Fruit fly (Drosophila melanogaster) whole organism, embryonic: ENCODE results near the gene orb.

ENCODE experiments used
- Abd-B ChIP-seq: fragments of 200-800 bp; sonication (Bioruptor generic); optimal IDR thresholded peaks from 2 replicates; lab custom pipeline; 2018; ENCODE audit warnings: missing biosample characterization, mild to moderate bottlenecking, missing genetic modification characterization, moderate library complexity
- Atf6 ChIP-seq: fragments of 200-800 bp; sonication (Bioruptor generic); IDR thresholded peaks from 2 replicates; pipeline ENCODE4 v1.3.6; 2022; ENCODE audit warnings: missing biosample characterization, missing genetic modification characterization
- CG10147 ChIP-seq: fragments of 200-800 bp; sonication (Bioruptor generic); optimal IDR thresholded peaks from 2 replicates; lab custom pipeline; 2019; ENCODE audit warnings: missing biosample characterization, mild to moderate bottlenecking, missing genetic modification characterization, moderate library complexity
- CG11695 ChIP-seq: fragments of 200-800 bp; sonication (Bioruptor generic); IDR thresholded peaks from 3 replicates; pipeline ENCODE4 v1.3.6; 2022; ENCODE audit warnings: missing biosample characterization, missing genetic modification characterization
- CG11696 ChIP-seq: fragments of 200-800 bp; sonication (Bioruptor generic); IDR thresholded peaks from 2 replicates; pipeline ENCODE4 v1.3.6; 2022; ENCODE audit warnings: missing biosample characterization, missing genetic modification characterization
- CG12219 ChIP-seq: fragments of 200-800 bp; sonication (Bioruptor generic); optimal IDR thresholded peaks from 3 replicates; lab custom pipeline; 2018; ENCODE audit warnings: missing biosample characterization, mild to moderate bottlenecking, missing genetic modification characterization
- CG15011 ChIP-seq: fragments of 200-800 bp; sonication (Bioruptor generic); optimal IDR thresholded peaks from 3 replicates; lab custom pipeline; 2018; ENCODE audit warnings: missing biosample characterization, mild to moderate bottlenecking, missing genetic modification characterization
- CG17612 ChIP-seq: fragments of 200-800 bp; sonication (Bioruptor generic); IDR thresholded peaks from 2 replicates; pipeline ENCODE4 v1.3.6; 2022; ENCODE audit warnings: missing biosample characterization, missing genetic modification characterization
- CG30403 ChIP-seq: fragments of 200-800 bp; sonication (Bioruptor generic); optimal IDR thresholded peaks from 3 replicates; lab custom pipeline; 2016; ENCODE audit warnings: missing biosample characterization, missing genetic modification characterization
- CG31365 ChIP-seq: fragments of 200-800 bp; sonication (Bioruptor generic); optimal IDR thresholded peaks from 2 replicates; lab custom pipeline; 2018; ENCODE audit warnings: missing biosample characterization, mild to moderate bottlenecking, missing genetic modification characterization
- CG32532 ChIP-seq: fragments of 200-800 bp; sonication (Bioruptor generic); IDR thresholded peaks from 2 replicates; pipeline ENCODE4 v1.3.6; 2022; ENCODE audit warnings: missing biosample characterization, missing genetic modification characterization
- CG33557 ChIP-seq: fragments of 200-800 bp; sonication (Bioruptor generic); optimal IDR thresholded peaks from 2 replicates; lab custom pipeline; 2019; ENCODE audit warnings: missing biosample characterization, mild to moderate bottlenecking, missing genetic modification characterization, moderate library complexity
- CG42726 ChIP-seq: fragments of 200-800 bp; sonication (Bioruptor generic); IDR thresholded peaks from 2 replicates; pipeline ENCODE4 v1.3.6; 2022; ENCODE audit warnings: missing biosample characterization, missing genetic modification characterization; ENCODE audit not compliant: partially characterized antibody
- CG43689 ChIP-seq: fragments of 200-800 bp; sonication (Bioruptor generic); IDR thresholded peaks from 2 replicates; pipeline ENCODE4 v1.3.6; 2022; ENCODE audit warnings: missing biosample characterization, missing genetic modification characterization
- CG8281 ChIP-seq: fragments of 200-800 bp; sonication (Bioruptor generic); optimal IDR thresholded peaks from 2 replicates; lab custom pipeline; 2018; ENCODE audit warnings: missing biosample characterization, mild to moderate bottlenecking, missing genetic modification characterization, moderate library complexity
- CG8924 ChIP-seq: fragments of 200-800 bp; optimal IDR thresholded peaks from 3 replicates; lab custom pipeline; 2019; ENCODE audit warnings: missing biosample characterization, mild to moderate bottlenecking, missing genetic modification characterization, moderate library complexity
- CG9215 ChIP-seq: fragments of 200-800 bp; sonication (Bioruptor generic); IDR thresholded peaks from 2 replicates; pipeline ENCODE4 v1.3.6; 2022; ENCODE audit warnings: missing biosample characterization, missing genetic modification characterization
- Chrac-16 ChIP-seq: fragments of 200-800 bp; sonication (Bioruptor generic); optimal IDR thresholded peaks from 3 replicates; lab custom pipeline; 2016; ENCODE audit warnings: missing biosample characterization, missing genetic modification characterization
- CoRest ChIP-seq: fragments of 200-800 bp; sonication (Bioruptor generic); optimal IDR thresholded peaks from 3 replicates; lab custom pipeline; 2018; ENCODE audit warnings: missing biosample characterization, mild to moderate bottlenecking, missing genetic modification characterization, moderate library complexity
- Deaf1 ChIP-seq: fragments of 200-800 bp; optimal IDR thresholded peaks from 3 replicates; lab custom pipeline; 2019; ENCODE audit warnings: missing biosample characterization, mild to moderate bottlenecking, missing genetic modification characterization, moderate library complexity
- Dek ChIP-seq: fragments of 200-800 bp; sonication (Bioruptor generic); optimal IDR thresholded peaks from 3 replicates; lab custom pipeline; 2019; ENCODE audit warnings: missing biosample characterization, mild to moderate bottlenecking, missing genetic modification characterization, moderate library complexity
- E2f1 ChIP-seq: fragments of 200-800 bp; sonication (Bioruptor generic); IDR thresholded peaks from 2 replicates; pipeline ENCODE4 v1.3.6; 2022; ENCODE audit warnings: missing biosample characterization, missing genetic modification characterization
- E2f2 ChIP-seq: fragments of 200-800 bp; sonication (Bioruptor generic); IDR thresholded peaks from 2 replicates; pipeline ENCODE4 v1.3.6; 2022; ENCODE audit warnings: missing biosample characterization, missing genetic modification characterization
- ERR ChIP-seq: fragments of 200-800 bp; sonication (Bioruptor generic); optimal IDR thresholded peaks from 2 replicates; lab custom pipeline; 2016; ENCODE audit warnings: missing biosample characterization, missing genetic modification characterization
- Eip74EF ChIP-seq, 2 experiments: fragments of 200-800 bp in 1 of 2; fragments of >200 bp in 1 of 2; sonication (Bioruptor generic) in 1 of 2; optimal IDR thresholded peaks; 2 replicates each; lab custom pipeline; 2017 to 2019; ENCODE audit warnings: missing biosample characterization in 2 of 2, missing genetic modification characterization in 2 of 2, mild to moderate bottlenecking in 1 of 2, moderate library complexity in 1 of 2
- HLH3B ChIP-seq: fragments of 200-800 bp; sonication (Bioruptor generic); IDR thresholded peaks from 2 replicates; pipeline ENCODE4 v1.3.6; 2022; ENCODE audit warnings: missing biosample characterization, missing genetic modification characterization
- Lpt ChIP-seq: fragments of >200 bp; optimal IDR thresholded peaks from 2 replicates; lab custom pipeline; 2018; ENCODE audit warnings: missing biosample characterization, missing genetic modification characterization
- Pdp1 ChIP-seq, 2 experiments: fragments of 200-800 bp; sonication (Bioruptor generic); optimal IDR thresholded peaks; 3 replicates each; lab custom pipeline; 2016; ENCODE audit warnings: missing biosample characterization in 2 of 2, missing genetic modification characterization in 2 of 2, mild to moderate bottlenecking in 1 of 2, moderate library complexity in 1 of 2
- Vsx1 ChIP-seq: fragments of 200-800 bp; sonication (Bioruptor generic); optimal IDR thresholded peaks from 2 replicates; lab custom pipeline; 2017; ENCODE audit warnings: missing biosample characterization, mild to moderate bottlenecking, missing genetic modification characterization, missing genetic modification reagents
- ap ChIP-seq: fragments of 200-800 bp; sonication (Bioruptor generic); IDR thresholded peaks from 2 replicates; pipeline ENCODE4 v1.3.6; 2022; ENCODE audit warnings: missing biosample characterization, missing genetic modification characterization
- bigmax ChIP-seq: fragments of 200-800 bp; sonication (Bioruptor generic); optimal IDR thresholded peaks from 2 replicates; lab custom pipeline; 2018; ENCODE audit warnings: missing biosample characterization, mild to moderate bottlenecking, missing genetic modification characterization
- btn ChIP-seq: fragments of 200-800 bp; sonication (Bioruptor generic); optimal IDR thresholded peaks from 2 replicates; lab custom pipeline; 2016; ENCODE audit warnings: missing biosample characterization, missing genetic modification characterization
- chn ChIP-seq: fragments of 200-800 bp; sonication (Bioruptor generic); optimal IDR thresholded peaks from 2 replicates; lab custom pipeline; 2016; ENCODE audit warnings: missing biosample characterization, missing genetic modification characterization
- dimm ChIP-seq: fragments of 200-800 bp; sonication (Bioruptor generic); IDR thresholded peaks from 2 replicates; pipeline ENCODE4 v1.3.6; 2022; ENCODE audit warnings: missing biosample characterization, missing genetic modification characterization
- ems ChIP-seq: fragments of 200-800 bp; sonication (Bioruptor generic); optimal IDR thresholded peaks from 3 replicates; lab custom pipeline; 2016; ENCODE audit warnings: missing biosample characterization, missing genetic modification characterization
- ham ChIP-seq: fragments of 200-800 bp; sonication (Bioruptor generic); IDR thresholded peaks from 2 replicates; pipeline ENCODE4 v1.3.6; 2022; ENCODE audit warnings: missing biosample characterization, missing genetic modification characterization
- hbn ChIP-seq: fragments of 200-800 bp; sonication (Bioruptor generic); IDR thresholded peaks from 2 replicates; pipeline ENCODE4 v1.3.6; 2022; ENCODE audit warnings: missing biosample characterization, missing genetic modification characterization; ENCODE audit not compliant: partially characterized antibody
- kah ChIP-seq: fragments of 200-800 bp; sonication (Bioruptor generic); optimal IDR thresholded peaks from 2 replicates; lab custom pipeline; 2018; ENCODE audit warnings: missing biosample characterization, mild to moderate bottlenecking, missing genetic modification characterization
- klu ChIP-seq: fragments of 200-800 bp; sonication (Bioruptor generic); IDR thresholded peaks from 2 replicates; pipeline ENCODE4 v1.3.6; 2022; ENCODE audit warnings: missing biosample characterization, missing genetic modification characterization
- luna ChIP-seq: fragments of 200-800 bp; sonication (Bioruptor generic); optimal IDR thresholded peaks from 2 replicates; lab custom pipeline; 2016; ENCODE audit warnings: missing biosample characterization, missing genetic modification characterization
- mam ChIP-seq: fragments of 200-800 bp; sonication (Bioruptor generic); optimal IDR thresholded peaks from 3 replicates; lab custom pipeline; 2016; ENCODE audit warnings: missing biosample characterization, missing genetic modification characterization
- nau ChIP-seq: fragments of 200-800 bp; sonication (Bioruptor generic); optimal IDR thresholded peaks from 3 replicates; lab custom pipeline; 2017; ENCODE audit warnings: missing biosample characterization, mild to moderate bottlenecking, missing genetic modification characterization, missing genetic modification reagents
- odd ChIP-seq: fragments of 200-800 bp; sonication (Bioruptor generic); optimal IDR thresholded peaks from 2 replicates; lab custom pipeline; 2017; ENCODE audit warnings: missing biosample characterization, mild to moderate bottlenecking, missing genetic modification characterization
- peb ChIP-seq: fragments of 200-800 bp; sonication (Bioruptor generic); IDR thresholded peaks from 2 replicates; pipeline ENCODE4 v1.3.6; 2022; ENCODE audit warnings: missing biosample characterization, missing genetic modification characterization
- pros ChIP-seq: fragments of 200-800 bp; sonication (Bioruptor generic); optimal IDR thresholded peaks from 3 replicates; lab custom pipeline; 2019; ENCODE audit warnings: missing biosample characterization, mild to moderate bottlenecking, missing genetic modification characterization, moderate library complexity
- sens-2 ChIP-seq: fragments of 200-800 bp; sonication (Bioruptor generic); IDR thresholded peaks from 2 replicates; pipeline ENCODE4 v1.3.6; 2022; ENCODE audit warnings: missing biosample characterization, missing genetic modification characterization
- tap ChIP-seq: fragments of 200-800 bp; optimal IDR thresholded peaks from 3 replicates; lab custom pipeline; 2019; ENCODE audit warnings: missing biosample characterization, mild to moderate bottlenecking, missing genetic modification characterization, moderate library complexity
- trem ChIP-seq: fragments of 200-800 bp; optimal IDR thresholded peaks from 3 replicates; lab custom pipeline; 2019; ENCODE audit warnings: missing biosample characterization, mild to moderate bottlenecking, missing genetic modification characterization, moderate library complexity
- wdn ChIP-seq: fragments of 200-800 bp; sonication (Bioruptor generic); IDR thresholded peaks from 2 replicates; pipeline ENCODE4 v1.3.6; 2022; ENCODE audit warnings: missing biosample characterization, missing genetic modification characterization
- zfh1 ChIP-seq: fragments of 200-800 bp; sonication (Bioruptor generic); IDR thresholded peaks from 3 replicates; pipeline ENCODE4 v1.3.6; 2022; ENCODE audit warnings: missing biosample characterization, missing genetic modification characterization

orb gene

dm6 chr3R:23214603-23215433 is 65.8 kb downstream of the orb start (continued):
- TF ChIP-seq CG8924 (tag; lab: Kevin White, UChicago) (no peak), sens-2 (GFP tag; lab: Robert Waterston, UW) (no peak), pros (GFP tag; lab: Kevin White, UChicago) (peak; percentile 3), klu (GFP tag; lab: Robert Waterston, UW) (no peak), ap (no peak), bigmax (GFP tag; lab: Kevin White, UChicago) (no peak), CG17612 (no peak), CoRest (tag; lab: Kevin White, UChicago) (no peak), odd (GFP tag; lab: Kevin White, UChicago) (no peak), mam (GFP tag; lab: Kevin White, UChicago) (no peak), CG12219 (no peak), Lpt (GFP tag; lab: Kevin White, UChicago) (no peak), E2f1 (GFP tag; lab: Robert Waterston, UW) (no peak), btn (GFP tag; lab: Kevin White, UChicago) (no peak), CG11695 (no peak), Abd-B (no peak), Eip74EF (GFP tag; optimal IDR thresholded peaks at IDR 0.05; lab: Kevin White, UChicago) (peak in 1 of 2 experiments; percentile 13), ham (GFP tag; lab: Robert Waterston, UW) (no peak), CG42726 (GFP tag; lab: Robert Waterston, UW) (peak; percentile 45; the same call in 1 of the 2 replicates), CG8281 (tag; lab: Kevin White, UChicago) (no peak), ems (GFP tag; lab: Kevin White, UChicago) (no peak), E2f2 (GFP tag; lab: Robert Waterston, UW) (peak; percentile 96), CG9215 (GFP tag; lab: Robert Waterston, UW) (no peak), ERR (GFP tag; lab: Kevin White, UChicago) (no peak), tap (tag; lab: Kevin White, UChicago) (no peak), CG11696 (no peak), peb (GFP tag; lab: Robert Waterston, UW) (no peak), CG10147 (no peak), Dek (tag; lab: Kevin White, UChicago) (no peak), CG43689 (GFP tag; lab: Robert Waterston, UW) (no peak), luna (GFP tag; lab: Kevin White, UChicago) (no peak), nau (no peak), trem (tag; lab: Kevin White, UChicago) (peak; percentile 65), dimm (GFP tag; lab: Robert Waterston, UW) (no peak), kah (no peak), CG33557 (GFP tag; lab: Kevin White, UChicago) (no peak), CG15011 (no peak), hbn (GFP tag; lab: Robert Waterston, UW) (no peak), Vsx1 (peak; percentile 53), zfh1 (no peak), Chrac-16 (GFP tag; lab: Kevin White, UChicago) (no peak), HLH3B (GFP tag; lab: Robert Waterston, UW) (no peak), CG32532 (GFP tag; lab: Robert Waterston, UW) (no peak), chn (no peak), CG30403 (GFP tag; lab: Kevin White, UChicago) (no peak), Pdp1 (GFP tag; optimal IDR thresholded peaks at IDR 0.05; lab: Kevin White, UChicago) (peak in 1 of 2 experiments; percentile 35), CG31365 (tag; lab: Kevin White, UChicago) (peak; percentile 13), Atf6 (GFP tag; lab: Robert Waterston, UW) (no peak), wdn (GFP tag; lab: Robert Waterston, UW) (no peak), Deaf1 (tag; lab: Kevin White, UChicago) (no peak)
